Worm (Caenorhabditis elegans) whole organism, L2 larva: ENCODE data around the gene K04C2.7.

ENCODE experiments used
- C34F6.9 ChIP-seq: fragments of 150-350 bp; optimal IDR thresholded peaks from 2 replicates; lab custom pipeline; 2014; ENCODE audit warnings: missing biosample characterization, missing genetic modification characterization
- F13H6.1 ChIP-seq: sonication (generic microtip); optimal IDR thresholded peaks from 2 replicates; lab custom pipeline; 2016; ENCODE audit warnings: missing genetic modification characterization, missing compliant biosample characterization
- R02D3.7 ChIP-seq: fragments of 150-350 bp; optimal IDR thresholded peaks from 2 replicates; lab custom pipeline; 2014; ENCODE audit warnings: missing biosample characterization, missing genetic modification characterization
- Y55F3AM.14 ChIP-seq: fragments of 200-800 bp; sonication (Bioruptor generic); optimal IDR thresholded peaks from 2 replicates; lab custom pipeline; 2018; ENCODE audit warnings: mild to moderate bottlenecking, missing genetic modification characterization, missing compliant biosample characterization
- ZK546.5 ChIP-seq: sonication (generic microtip); optimal IDR thresholded peaks from 2 replicates; lab custom pipeline; 2017; ENCODE audit warnings: missing biosample characterization, missing genetic modification characterization
- alr-1 ChIP-seq: fragments of 150-350 bp; optimal IDR thresholded peaks from 2 replicates; lab custom pipeline; 2014; ENCODE audit warnings: missing biosample characterization, missing genetic modification characterization
- aly-2 ChIP-seq: fragments of 150-350 bp; optimal IDR thresholded peaks from 2 replicates; lab custom pipeline; 2014; ENCODE audit warnings: missing biosample characterization, missing genetic modification characterization
- ama-1 ChIP-seq: fragments of 150-350 bp; optimal IDR thresholded peaks from 2 replicates; lab custom pipeline; 2018; ENCODE audit warnings: inconsistent platforms
- blmp-1 ChIP-seq: sonication (generic microtip); optimal IDR thresholded peaks from 2 replicates; lab custom pipeline; 2017; ENCODE audit warnings: missing genetic modification characterization, mild to moderate bottlenecking, missing compliant biosample characterization, antibody characterized with exemption, moderate library complexity; ENCODE audit not compliant: insufficient read depth
- ceh-16 ChIP-seq: fragments of 150-350 bp; optimal IDR thresholded peaks from 2 replicates; lab custom pipeline; 2014; ENCODE audit warnings: missing biosample characterization, missing genetic modification characterization
- ceh-82 ChIP-seq: fragments of 150-350 bp; optimal IDR thresholded peaks from 2 replicates; lab custom pipeline; 2014; ENCODE audit warnings: missing biosample characterization, missing genetic modification characterization
- crh-2 ChIP-seq: sonication (generic microtip); optimal IDR thresholded peaks from 2 replicates; lab custom pipeline; 2017; ENCODE audit warnings: missing biosample characterization, missing genetic modification characterization
- dmd-4 ChIP-seq: sonication (generic microtip); optimal IDR thresholded peaks from 2 replicates; lab custom pipeline; 2017; ENCODE audit warnings: missing biosample characterization, missing genetic modification characterization
- elt-1 ChIP-seq: fragments of 150-350 bp; optimal IDR thresholded peaks from 2 replicates; lab custom pipeline; 2014; ENCODE audit warnings: missing biosample characterization, missing genetic modification characterization
- elt-3 ChIP-seq: sonication (generic microtip); optimal IDR thresholded peaks from 2 replicates; lab custom pipeline; 2017; ENCODE audit warnings: missing biosample characterization, missing genetic modification characterization
- fos-1 ChIP-seq: fragments of 150-350 bp; optimal IDR thresholded peaks from 2 replicates; lab custom pipeline; 2014; ENCODE audit warnings: missing biosample characterization, missing genetic modification characterization
- gmeb-1 ChIP-seq: fragments of 150-350 bp; optimal IDR thresholded peaks from 2 replicates; lab custom pipeline; 2014; ENCODE audit warnings: missing biosample characterization, missing genetic modification characterization
- lin-11 ChIP-seq: fragments of 150-350 bp; sonication (generic microtip); optimal IDR thresholded peaks from 2 replicates; lab custom pipeline; 2014; ENCODE audit warnings: missing biosample characterization, missing genetic modification characterization, inconsistent platforms, mixed read lengths
- lin-13 ChIP-seq: fragments of 150-350 bp; optimal IDR thresholded peaks from 2 replicates; lab custom pipeline; 2014; ENCODE audit warnings: missing biosample characterization, missing genetic modification reagents, missing genetic modification characterization
- lin-39 ChIP-seq: fragments of 150-350 bp; optimal IDR thresholded peaks from 2 replicates; lab custom pipeline; 2014; ENCODE audit warnings: missing biosample characterization, missing genetic modification reagents, missing genetic modification characterization
- lsy-2 ChIP-seq, 2 experiments: fragments of 150-350 bp in 1 of 2; sonication (generic microtip) in 1 of 2; optimal IDR thresholded peaks; 2 replicates each; lab custom pipeline; 2014 to 2017; ENCODE audit warnings: missing biosample characterization in 2 of 2, missing genetic modification characterization in 2 of 2
- mab-5 ChIP-seq: fragments of 150-350 bp; optimal IDR thresholded peaks from 2 replicates; lab custom pipeline; 2014; ENCODE audit warnings: missing biosample characterization, missing genetic modification characterization
- mbf-1 ChIP-seq: sonication (generic microtip); optimal IDR thresholded peaks from 2 replicates; lab custom pipeline; 2017; ENCODE audit warnings: missing biosample characterization, missing genetic modification characterization
- mdl-1 ChIP-seq, 2 experiments: fragments of 150-350 bp in 1 of 2; sonication (generic microtip) in 1 of 2; optimal IDR thresholded peaks; 2 replicates each; lab custom pipeline; 2017; ENCODE audit warnings: missing biosample characterization in 2 of 2, missing genetic modification characterization in 2 of 2
- nhr-10 ChIP-seq: sonication (generic microtip); optimal IDR thresholded peaks from 2 replicates; lab custom pipeline; 2017; ENCODE audit warnings: missing biosample characterization, missing genetic modification characterization
- nhr-11 ChIP-seq: fragments of 150-350 bp; optimal IDR thresholded peaks from 2 replicates; lab custom pipeline; 2014; ENCODE audit warnings: missing biosample characterization, missing genetic modification characterization
- nhr-12 ChIP-seq: fragments of 150-350 bp; optimal IDR thresholded peaks from 2 replicates; lab custom pipeline; 2014; ENCODE audit warnings: missing biosample characterization, missing genetic modification characterization
- nhr-129 ChIP-seq: fragments of 150-350 bp; optimal IDR thresholded peaks from 2 replicates; lab custom pipeline; 2014; ENCODE audit warnings: missing biosample characterization, missing genetic modification characterization
- nhr-21 ChIP-seq: fragments of 150-350 bp; optimal IDR thresholded peaks from 2 replicates; lab custom pipeline; 2014; ENCODE audit warnings: missing biosample characterization, missing genetic modification characterization
- nhr-23 ChIP-seq: fragments of 150-350 bp; optimal IDR thresholded peaks from 2 replicates; lab custom pipeline; 2014; ENCODE audit warnings: missing biosample characterization, missing genetic modification reagents, missing genetic modification characterization
- nhr-237 ChIP-seq: fragments of 150-350 bp; optimal IDR thresholded peaks from 2 replicates; lab custom pipeline; 2014; ENCODE audit warnings: missing biosample characterization, missing genetic modification characterization
- nhr-25 ChIP-seq: fragments of 150-350 bp; sonication (generic microtip); optimal IDR thresholded peaks from 3 replicates; lab custom pipeline; 2014; ENCODE audit warnings: missing biosample characterization, missing genetic modification characterization
- nhr-6 ChIP-seq: fragments of 150-350 bp; optimal IDR thresholded peaks from 2 replicates; lab custom pipeline; 2014; ENCODE audit warnings: missing biosample characterization, missing genetic modification characterization
- nhr-77 ChIP-seq: fragments of 150-350 bp; optimal IDR thresholded peaks from 2 replicates; lab custom pipeline; 2014; ENCODE audit warnings: missing biosample characterization, missing genetic modification characterization
- peb-1 ChIP-seq: fragments of 150-350 bp; optimal IDR thresholded peaks from 2 replicates; lab custom pipeline; 2014; ENCODE audit warnings: missing biosample characterization, missing genetic modification characterization
- sem-4 ChIP-seq: fragments of 150-350 bp; optimal IDR thresholded peaks from 2 replicates; lab custom pipeline; 2014; ENCODE audit warnings: missing biosample characterization, missing genetic modification reagents, missing genetic modification characterization
- skn-1 ChIP-seq: sonication (generic microtip); optimal IDR thresholded peaks from 2 replicates; lab custom pipeline; 2017; ENCODE audit warnings: missing biosample characterization, missing genetic modification characterization
- sma-3 ChIP-seq: sonication (generic microtip); optimal IDR thresholded peaks from 2 replicates; lab custom pipeline; 2016; ENCODE audit warnings: missing genetic modification reagents, missing genetic modification characterization, missing compliant biosample characterization
- sma-9 ChIP-seq, 2 experiments: fragments of 150-350 bp in 1 of 2; sonication (generic microtip) in 1 of 2; optimal IDR thresholded peaks; 2 replicates each; lab custom pipeline; 2014 to 2016; ENCODE audit warnings: missing genetic modification characterization in 2 of 2, mild to moderate bottlenecking in 1 of 2, missing biosample characterization in 1 of 2, missing compliant biosample characterization in 1 of 2, missing genetic modification reagents in 1 of 2, moderate library complexity in 1 of 2
- snpc-4 ChIP-seq: fragments of 150-350 bp; optimal IDR thresholded peaks from 2 replicates; lab custom pipeline; 2014; ENCODE audit warnings: missing biosample characterization, missing genetic modification characterization
- unc-39 ChIP-seq: fragments of 150-350 bp; optimal IDR thresholded peaks from 2 replicates; lab custom pipeline; 2014; ENCODE audit warnings: missing biosample characterization, missing genetic modification characterization
- unc-55 ChIP-seq: fragments of 150-350 bp; sonication (generic microtip); optimal IDR thresholded peaks from 3 replicates; lab custom pipeline; 2014; ENCODE audit warnings: missing biosample characterization, missing genetic modification reagents, missing genetic modification characterization
- unc-62 ChIP-seq: fragments of 150-350 bp; optimal IDR thresholded peaks from 2 replicates; lab custom pipeline; 2014; ENCODE audit warnings: missing biosample characterization, missing genetic modification reagents, missing genetic modification characterization
- zag-1 ChIP-seq: fragments of 150-350 bp; optimal IDR thresholded peaks from 2 replicates; lab custom pipeline; 2014; ENCODE audit warnings: missing biosample characterization, missing genetic modification characterization
- ztf-1 ChIP-seq: fragments of 200-800 bp; sonication (Bioruptor generic); conservative IDR thresholded peaks from 2 replicates; pipeline ENCODE4 v1.3.6; 2022; ENCODE audit warnings: missing genetic modification characterization, missing compliant biosample characterization
- ztf-11 ChIP-seq: sonication (generic microtip); optimal IDR thresholded peaks from 2 replicates; lab custom pipeline; 2017; ENCODE audit warnings: missing biosample characterization, missing genetic modification characterization
- ztf-4 ChIP-seq: fragments of 150-350 bp; optimal IDR thresholded peaks from 2 replicates; lab custom pipeline; 2014; ENCODE audit warnings: missing biosample characterization, missing genetic modification characterization

The K04C2.7 gene

ce11 chrIII:6929558-6930167 lies 48.8 kb downstream of the K04C2.7 start, which contains the start of gene inf-1:
Gene inf-1, plus strand, starts transcription at chrIII:6930134.
- TF ChIP-seq mbf-1 (tag; lab: Kevin White, UChicago) (no peak), ama-1 (no peak), ztf-1 (GFP tag; lab: Robert Waterston, UW) (no peak), elt-3 (tag; lab: Kevin White, UChicago) (no peak), fos-1 (tag; lab: Kevin White, UChicago) (peak; percentile 24), gmeb-1 (tag; lab: Kevin White, UChicago) (no peak), F13H6.1 (tag; lab: Kevin White, UChicago) (no peak), nhr-77 (tag; lab: Kevin White, UChicago) (no peak), ceh-16 (no peak), lin-13 (GFP tag; lab: Kevin White, UChicago) (peak; percentile 29), nhr-237 (tag; lab: Kevin White, UChicago) (no peak), crh-2 (tag; lab: Kevin White, UChicago) (peak; percentile 13), nhr-129 (tag; lab: Kevin White, UChicago) (peak; percentile 52), unc-62 (GFP tag; lab: Kevin White, UChicago) (no peak), mdl-1 (tag; optimal IDR thresholded peaks at IDR 0.05; lab: Kevin White, UChicago) (no peak), lsy-2 (tag; optimal IDR thresholded peaks at IDR 0.05; lab: Kevin White, UChicago) (peak; percentile 18 to 84), ceh-82 (tag; lab: Kevin White, UChicago) (no peak), sma-9 (GFP tag; optimal IDR thresholded peaks at IDR 0.05; lab: Kevin White, UChicago) (no peak), sma-9 (tag; optimal IDR thresholded peaks at IDR 0.05; lab: Kevin White, UChicago) (no peak), nhr-12 (tag; lab: Kevin White, UChicago) (no peak), nhr-23 (tag; lab: Kevin White, UChicago) (no peak), dmd-4 (no peak), C34F6.9 (tag; lab: Kevin White, UChicago) (peak; percentile 72), lin-11 (no peak), aly-2 (tag; lab: Kevin White, UChicago) (no peak), peb-1 (tag; lab: Kevin White, UChicago) (no peak), nhr-21 (peak; percentile 0), nhr-10 (tag; lab: Kevin White, UChicago) (no peak), unc-39 (tag; lab: Kevin White, UChicago) (no peak), unc-55 (GFP tag; lab: Kevin White, UChicago) (peak; percentile 70), snpc-4 (tag; lab: Kevin White, UChicago) (no peak), skn-1 (tag; lab: Kevin White, UChicago) (no peak), ztf-4 (tag; lab: Kevin White, UChicago) (no peak), blmp-1 (tag; lab: Kevin White, UChicago) (no peak), nhr-6 (no peak), nhr-11 (no peak), sem-4 (peak; percentile 0), ZK546.5 (no peak), Y55F3AM.14 (GFP tag; lab: Kevin White, UChicago) (no peak), zag-1 (tag; lab: Kevin White, UChicago) (no peak), mab-5 (tag; lab: Kevin White, UChicago) (no peak), elt-1 (tag; lab: Kevin White, UChicago) (no peak), R02D3.7 (tag; lab: Kevin White, UChicago) (no peak), lin-39 (no peak), ztf-11 (tag; lab: Kevin White, UChicago) (no peak), sma-3 (GFP tag; lab: Kevin White, UChicago) (no peak), alr-1 (tag; lab: Kevin White, UChicago) (no peak), nhr-25 (tag; lab: Kevin White, UChicago) (no peak)
